Fruit fly (Drosophila melanogaster): ENCODE results near the gene NijA.
A peak's percentile ranks its signal among the peaks of the same experiment; 100 is the strongest.

The NijA gene

dm6 chr3L:10678545-10679067, 18.1 kb downstream of the NijA start (continued):
- TF ChIP-seq trem (tag; optimal IDR thresholded peaks at IDR 0.05) (peak; percentile 84), sna (GFP tag; IDR thresholded peaks at IDR 0.05; ENCODE audit: partially characterized antibody) (no peak), CG33213 (GFP tag; optimal IDR thresholded peaks at IDR 0.05) (peak; percentile 67), ATbp (GFP tag; optimal IDR thresholded peaks at IDR 0.05) (peak; percentile 95), CrebB (tag; optimal IDR thresholded peaks at IDR 0.05) (peak; percentile 90), CG17829 (tag; optimal IDR thresholded peaks at IDR 0.05) (peak; percentile 98), Sox102F (GFP tag; optimal IDR thresholded peaks at IDR 0.05) (peak; percentile 94), CG3281 (GFP tag; optimal IDR thresholded peaks at IDR 0.05) (peak; percentile 94), CG4424 (GFP tag; optimal IDR thresholded peaks at IDR 0.05) (peak; percentile 91), ase (GFP tag; IDR thresholded peaks at IDR 0.05) (peak; percentile 92), Gug (GFP tag; IDR thresholded peaks at IDR 0.05) (peak; percentile 80; the same call in 3 of the 4 replicates), HLH3B (GFP tag; IDR thresholded peaks at IDR 0.05) (peak; percentile 93), Abd-B (GFP tag; optimal IDR thresholded peaks at IDR 0.05) (peak; percentile 94), Dad (GFP tag; optimal IDR thresholded peaks at IDR 0.05) (peak; percentile 89), Vsx1 (GFP tag; optimal IDR thresholded peaks at IDR 0.05) (peak; percentile 94), cato (GFP tag; optimal IDR thresholded peaks at IDR 0.05; ENCODE audit: borderline replicate concordance) (peak; percentile 72), CG5180 (GFP tag; optimal IDR thresholded peaks at IDR 0.05) (peak; percentile 90), unpg (GFP tag; optimal IDR thresholded peaks at IDR 0.05) (peak; percentile 96), CG10462 (GFP tag; optimal IDR thresholded peaks at IDR 0.05) (peak; percentile 80), gsb (GFP tag; IDR thresholded peaks at IDR 0.05) (peak; percentile 87), CG15479 (GFP tag; optimal IDR thresholded peaks at IDR 0.05) (peak; percentile 62), CG42726 (GFP tag; IDR thresholded peaks at IDR 0.05; ENCODE audit: partially characterized antibody) (no peak), Usf (GFP tag; optimal IDR thresholded peaks at IDR 0.05) (peak; percentile 80), gsb-n (tag; optimal IDR thresholded peaks at IDR 0.05) (peak; percentile 97), HmgZ (tag; optimal IDR thresholded peaks at IDR 0.05) (peak; percentile 94), rib (GFP tag; IDR thresholded peaks at IDR 0.05) (peak; percentile 85), CG17385 (GFP tag; optimal IDR thresholded peaks at IDR 0.05) (peak; percentile 89), CoRest (tag; optimal IDR thresholded peaks at IDR 0.05) (peak; percentile 97), CG7928 (GFP tag; optimal IDR thresholded peaks at IDR 0.05) (peak; percentile 63), CG14050 (GFP tag; IDR thresholded peaks at IDR 0.05) (peak; percentile 88), CG10366 (GFP tag; IDR thresholded peaks at IDR 0.05) (peak; percentile 90), gro (GFP tag; optimal IDR thresholded peaks at IDR 0.05) (peak; percentile 85), Hmx (GFP tag; optimal IDR thresholded peaks at IDR 0.05) (peak; percentile 83), jing (GFP tag; optimal IDR thresholded peaks at IDR 0.05) (peak; percentile 77), Jarid2 (GFP tag; optimal IDR thresholded peaks at IDR 0.05) (peak; percentile 79), C15 (GFP tag; IDR thresholded peaks at IDR 0.05) (peak; percentile 74; the same call in 2 of the 3 replicates), CG4820 (GFP tag; optimal IDR thresholded peaks at IDR 0.05) (peak; percentile 86), nerfin-2 (GFP tag; IDR thresholded peaks at IDR 0.05; ENCODE audit: partially characterized antibody) (no peak), CG6765 (GFP tag; optimal IDR thresholded peaks at IDR 0.05) (peak; percentile 94), luna (GFP tag; optimal IDR thresholded peaks at IDR 0.05) (peak; percentile 20), CG14860 (GFP tag; IDR thresholded peaks at IDR 0.05; ENCODE audit: partially characterized antibody) (no peak), Fer3 (tag; optimal IDR thresholded peaks at IDR 0.05) (peak; percentile 90), slbo (GFP tag; IDR thresholded peaks at IDR 0.05) (peak; percentile 93), tup (GFP tag; optimal IDR thresholded peaks at IDR 0.05) (peak; percentile 62), CG9932 (GFP tag; IDR thresholded peaks at IDR 0.05) (peak; percentile 87), CG4282 (GFP tag; optimal IDR thresholded peaks at IDR 0.05) (peak; percentile 9), CG15073 (GFP tag; optimal IDR thresholded peaks at IDR 0.05) (peak; percentile 57), CG14965 (GFP tag; optimal IDR thresholded peaks at IDR 0.05; ENCODE audit: borderline replicate concordance) (peak; percentile 46), eve (GFP tag; optimal IDR thresholded peaks at IDR 0.05) (peak in 1 of 2 experiments; percentile 94)
